Fruit fly (Drosophila melanogaster) whole organism, embryonic: ENCODE measurements around the gene Gr63a.
A peak's percentile ranks its signal among the peaks of the same experiment; 100 is the strongest.

Experiments
- Adf1 ChIP-seq: fragments of 200-800 bp; sonication (Bioruptor generic); IDR thresholded peaks from 2 replicates; pipeline ENCODE4 v1.3.6; 2022; ENCODE audit warnings: missing biosample characterization, missing genetic modification characterization
- CG10274 ChIP-seq: fragments of 200-800 bp; sonication (Bioruptor generic); optimal IDR thresholded peaks from 3 replicates; lab custom pipeline; 2017; ENCODE audit warnings: missing biosample characterization, mild to moderate bottlenecking, missing genetic modification characterization
- CG10654 ChIP-seq: fragments of 200-800 bp; sonication (Bioruptor generic); optimal IDR thresholded peaks from 2 replicates; lab custom pipeline; 2016; ENCODE audit warnings: missing biosample characterization, missing genetic modification characterization
- CG10979 ChIP-seq: fragments of 200-800 bp; sonication (Bioruptor generic); optimal IDR thresholded peaks from 2 replicates; lab custom pipeline; 2018; ENCODE audit warnings: missing biosample characterization, mild to moderate bottlenecking, missing genetic modification characterization, moderate library complexity
- CG11398 ChIP-seq: fragments of 200-800 bp; sonication (Bioruptor generic); optimal IDR thresholded peaks from 2 replicates; lab custom pipeline; 2016; ENCODE audit warnings: missing biosample characterization, missing genetic modification characterization
- CG12071 ChIP-seq: fragments of 200-800 bp; sonication (Bioruptor generic); optimal IDR thresholded peaks from 3 replicates; lab custom pipeline; 2018; ENCODE audit warnings: missing biosample characterization, mild to moderate bottlenecking, missing genetic modification characterization
- CG14860 ChIP-seq: fragments of 200-800 bp; sonication (Bioruptor generic); IDR thresholded peaks from 3 replicates; pipeline ENCODE4 v1.3.6; 2022; ENCODE audit warnings: missing biosample characterization, missing genetic modification characterization; ENCODE audit not compliant: partially characterized antibody
- CG15696 ChIP-seq: fragments of 200-800 bp; sonication (Bioruptor generic); optimal IDR thresholded peaks from 2 replicates; lab custom pipeline; 2019; ENCODE audit warnings: missing biosample characterization, mild to moderate bottlenecking, missing genetic modification characterization, moderate library complexity
- CG18011 ChIP-seq: fragments of 200-800 bp; sonication (Bioruptor generic); optimal IDR thresholded peaks from 2 replicates; lab custom pipeline; 2017; ENCODE audit warnings: missing biosample characterization, missing genetic modification characterization, mild to moderate bottlenecking, moderate library complexity, missing genotype
- CG31388 ChIP-seq: fragments of 200-800 bp; sonication (Bioruptor generic); optimal IDR thresholded peaks from 2 replicates; lab custom pipeline; 2016; ENCODE audit warnings: missing biosample characterization, missing genetic modification characterization
- CG32772 ChIP-seq: fragments of 200-800 bp; sonication (Bioruptor generic); IDR thresholded peaks from 2 replicates; pipeline ENCODE4 v1.3.6; 2022; ENCODE audit warnings: missing biosample characterization, missing genetic modification characterization
- CG4404 ChIP-seq: fragments of 200-800 bp; sonication (Bioruptor generic); IDR thresholded peaks from 2 replicates; pipeline ENCODE4 v1.3.6; 2022; ENCODE audit warnings: missing biosample characterization, missing genetic modification characterization
- CG7271 ChIP-seq: fragments of 200-800 bp; sonication (Bioruptor generic); optimal IDR thresholded peaks from 2 replicates; lab custom pipeline; 2018; ENCODE audit warnings: missing biosample characterization, mild to moderate bottlenecking, missing genetic modification characterization, moderate library complexity
- Chrac-16 ChIP-seq: fragments of 200-800 bp; sonication (Bioruptor generic); optimal IDR thresholded peaks from 3 replicates; lab custom pipeline; 2016; ENCODE audit warnings: missing biosample characterization, missing genetic modification characterization
- D ChIP-seq, 2 experiments: fragments of 200-800 bp in 1 of 2; fragments of >200 bp in 1 of 2; sonication (Bioruptor generic) in 1 of 2; optimal IDR thresholded peaks; 2 replicates in 1 of 2; 3 replicates in 1 of 2; lab custom pipeline; 2017; ENCODE audit warnings: mild to moderate bottlenecking in 1 of 2, missing biosample characterization in 1 of 2, missing genetic modification characterization in 1 of 2, missing genetic modification reagents in 1 of 2
- Deaf1 ChIP-seq: fragments of 200-800 bp; optimal IDR thresholded peaks from 3 replicates; lab custom pipeline; 2019; ENCODE audit warnings: missing biosample characterization, mild to moderate bottlenecking, missing genetic modification characterization, moderate library complexity
- Ets65A ChIP-seq: fragments of 200-800 bp; sonication (Bioruptor generic); peaks from one replicate; lab custom pipeline; 2016; ENCODE audit warnings: missing biosample characterization, missing genetic modification characterization
- GATAe ChIP-seq: fragments of 200-800 bp; sonication (Bioruptor generic); conservative IDR thresholded peaks from 2 replicates; pipeline ENCODE4 v1.3.6; 2022; ENCODE audit warnings: missing biosample characterization, missing genetic modification characterization
- HmgD ChIP-seq: fragments of 200-800 bp; sonication (Bioruptor generic); optimal IDR thresholded peaks from 3 replicates; lab custom pipeline; 2016; ENCODE audit warnings: missing biosample characterization, missing genetic modification characterization
- Lim3 ChIP-seq: fragments of 200-800 bp; sonication (Bioruptor generic); IDR thresholded peaks from 2 replicates; pipeline ENCODE4 v1.3.6; 2022; ENCODE audit warnings: missing biosample characterization, missing genetic modification characterization
- MTF-1 ChIP-seq: fragments of 200-800 bp; sonication (Bioruptor generic); optimal IDR thresholded peaks from 2 replicates; lab custom pipeline; 2018; ENCODE audit warnings: missing biosample characterization, mild to moderate bottlenecking, missing genetic modification characterization, borderline replicate concordance
- Med ChIP-seq: fragments of 200-800 bp; sonication (Bioruptor generic); peaks from one replicate; lab custom pipeline; 2016; ENCODE audit warnings: missing biosample characterization, missing genetic modification characterization, mild to moderate bottlenecking, inconsistent platforms, moderate library complexity
- Neu2 ChIP-seq: fragments of 200-800 bp; sonication (Bioruptor generic); optimal IDR thresholded peaks from 3 replicates; lab custom pipeline; 2016; ENCODE audit warnings: missing biosample characterization, missing genetic modification characterization, borderline replicate concordance
- Pdp1 ChIP-seq, 2 experiments: fragments of 200-800 bp; sonication (Bioruptor generic); optimal IDR thresholded peaks; 3 replicates each; lab custom pipeline; 2016; ENCODE audit warnings: missing biosample characterization in 2 of 2, missing genetic modification characterization in 2 of 2, mild to moderate bottlenecking in 1 of 2, moderate library complexity in 1 of 2
- Rfx ChIP-seq: fragments of 200-800 bp; sonication (Bioruptor generic); IDR thresholded peaks from 2 replicates; pipeline ENCODE4 v1.3.6; 2022; ENCODE audit warnings: missing biosample characterization, missing genetic modification characterization
- Spps ChIP-seq: fragments of 200-800 bp; sonication (Bioruptor generic); optimal IDR thresholded peaks from 2 replicates; lab custom pipeline; 2018; ENCODE audit warnings: missing biosample characterization, mild to moderate bottlenecking, missing genetic modification characterization
- TFAM ChIP-seq: fragments of 200-800 bp; sonication (Bioruptor generic); optimal IDR thresholded peaks from 2 replicates; lab custom pipeline; 2017; ENCODE audit warnings: missing biosample characterization, missing genetic modification characterization, inconsistent platforms
- Tbp ChIP-seq: fragments of >200 bp; optimal IDR thresholded peaks from 2 replicates; lab custom pipeline; 2018; ENCODE audit warnings: missing biosample characterization, missing genetic modification characterization
- Trl ChIP-seq, 3 experiments: fragments of >200 bp in 2 of 3; fragments of 200-800 bp in 1 of 3; sonication (Bioruptor generic) in 1 of 3; optimal IDR thresholded peaks; 2 replicates in 1 of 3; 3 replicates in 2 of 3; lab custom pipeline; 2016 to 2017; ENCODE audit warnings: missing biosample characterization in 1 of 3, missing genetic modification characterization in 1 of 3
- bigmax ChIP-seq: fragments of 200-800 bp; sonication (Bioruptor generic); optimal IDR thresholded peaks from 2 replicates; lab custom pipeline; 2018; ENCODE audit warnings: missing biosample characterization, mild to moderate bottlenecking, missing genetic modification characterization
- cg ChIP-seq: fragments of 200-800 bp; sonication (Bioruptor generic); optimal IDR thresholded peaks from 3 replicates; lab custom pipeline; 2019; ENCODE audit warnings: missing biosample characterization, mild to moderate bottlenecking, missing genetic modification characterization, moderate library complexity
- dimm ChIP-seq: fragments of 200-800 bp; sonication (Bioruptor generic); IDR thresholded peaks from 2 replicates; pipeline ENCODE4 v1.3.6; 2022; ENCODE audit warnings: missing biosample characterization, missing genetic modification characterization
- eve ChIP-seq, 2 experiments: fragments of >200 bp; optimal IDR thresholded peaks; 2 replicates each; lab custom pipeline; 2017; ENCODE audit warnings: missing biosample characterization in 2 of 2, missing genetic modification characterization in 2 of 2
- exex ChIP-seq: fragments of 200-800 bp; sonication (Bioruptor generic); optimal IDR thresholded peaks from 4 replicates; lab custom pipeline; 2018; ENCODE audit warnings: missing biosample characterization, mild to moderate bottlenecking, missing genetic modification characterization, moderate library complexity
- gce ChIP-seq: fragments of 200-800 bp; sonication (Bioruptor generic); IDR thresholded peaks from 3 replicates; pipeline ENCODE4 v1.3.6; 2022; ENCODE audit warnings: missing biosample characterization, missing genetic modification characterization
- hbn ChIP-seq: fragments of 200-800 bp; sonication (Bioruptor generic); IDR thresholded peaks from 2 replicates; pipeline ENCODE4 v1.3.6; 2022; ENCODE audit warnings: missing biosample characterization, missing genetic modification characterization; ENCODE audit not compliant: partially characterized antibody
- her ChIP-seq: fragments of 200-800 bp; sonication (Bioruptor generic); optimal IDR thresholded peaks from 2 replicates; lab custom pipeline; 2016; ENCODE audit warnings: missing biosample characterization, missing genetic modification characterization
- jumu ChIP-seq: fragments of 200-800 bp; sonication (Bioruptor generic); optimal IDR thresholded peaks from 3 replicates; lab custom pipeline; 2016; ENCODE audit warnings: missing biosample characterization, missing genetic modification characterization
- lola ChIP-seq, 3 experiments: fragments of >200 bp in 2 of 3; fragments of 200-800 bp in 1 of 3; sonication (Bioruptor generic) in 1 of 3; optimal IDR thresholded peaks; 2 replicates each; lab custom pipeline; 2017 to 2019; ENCODE audit warnings: missing biosample characterization in 3 of 3, missing genetic modification characterization in 3 of 3, mild to moderate bottlenecking in 1 of 3, moderate library complexity in 1 of 3
- nau ChIP-seq: fragments of 200-800 bp; sonication (Bioruptor generic); optimal IDR thresholded peaks from 3 replicates; lab custom pipeline; 2017; ENCODE audit warnings: missing biosample characterization, mild to moderate bottlenecking, missing genetic modification characterization, missing genetic modification reagents
- oc ChIP-seq: fragments of 200-800 bp; sonication (Bioruptor generic); optimal IDR thresholded peaks from 2 replicates; lab custom pipeline; 2018; ENCODE audit warnings: missing biosample characterization, mild to moderate bottlenecking, missing genetic modification characterization, moderate library complexity
- p53 ChIP-seq: fragments of 200-800 bp; sonication (Bioruptor generic); optimal IDR thresholded peaks from 2 replicates; lab custom pipeline; 2016; ENCODE audit warnings: missing biosample characterization, missing genetic modification characterization
- psq ChIP-seq: fragments of 200-800 bp; sonication (Bioruptor generic); optimal IDR thresholded peaks from 2 replicates; lab custom pipeline; 2017; ENCODE audit warnings: missing biosample characterization, missing genetic modification characterization
- repo ChIP-seq: fragments of 200-800 bp; sonication (Bioruptor generic); optimal IDR thresholded peaks from 2 replicates; lab custom pipeline; 2016; ENCODE audit warnings: missing biosample characterization, missing genetic modification characterization
- run ChIP-seq: fragments of 200-800 bp; sonication (Bioruptor generic); optimal IDR thresholded peaks from 3 replicates; lab custom pipeline; 2018; ENCODE audit warnings: missing biosample characterization, mild to moderate bottlenecking, missing genetic modification characterization
- stc ChIP-seq: fragments of 200-800 bp; sonication (Bioruptor generic); IDR thresholded peaks from 2 replicates; pipeline ENCODE4 v1.3.6; 2022; ENCODE audit warnings: missing biosample characterization, missing genetic modification characterization

Gene Gr63a

DNA sequence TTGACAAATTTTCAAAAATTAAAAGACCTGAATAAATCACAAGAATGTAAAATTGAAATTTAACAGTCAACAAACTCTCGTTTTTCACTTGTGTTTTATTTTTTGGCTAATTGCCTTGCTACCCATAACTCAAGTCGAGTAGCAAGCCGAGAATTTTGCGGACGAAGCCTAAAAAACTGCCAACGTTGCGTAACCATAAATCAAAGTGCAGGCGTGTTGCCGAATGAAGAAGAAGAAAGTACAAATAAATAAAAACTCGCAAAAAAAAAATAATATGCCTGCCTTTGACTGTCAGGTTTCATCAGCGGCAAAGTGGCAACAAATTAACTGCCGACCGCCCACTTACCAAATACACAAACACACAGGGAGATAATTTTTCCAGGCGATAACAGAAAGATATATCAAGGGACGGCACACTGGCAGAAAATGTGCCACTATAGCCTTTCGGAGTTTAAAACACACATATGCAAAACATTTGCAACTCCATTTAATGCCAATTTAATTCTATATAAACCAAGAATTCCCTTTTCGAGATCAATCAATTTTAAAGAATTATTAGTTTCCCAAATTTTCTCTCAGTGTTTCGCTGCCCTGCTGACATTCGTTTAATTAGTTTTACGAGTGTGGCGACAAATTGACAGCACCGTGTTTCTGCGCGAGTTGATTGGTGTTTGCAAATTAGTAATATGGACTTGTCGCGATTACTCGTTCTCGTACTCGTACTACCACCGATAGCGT is 32.0 kb upstream of the Gr63a start (continued):
- TF ChIP-seq Ets65A (GFP tag; lab: Kevin White, UChicago) (peak; percentile 99), Tbp (GFP tag; lab: Kevin White, UChicago) (no peak), CG10979 (tag; lab: Kevin White, UChicago) (no peak), CG31388 (peak; percentile 35), CG11398 (GFP tag; lab: Kevin White, UChicago) (peak; percentile 73), HmgD (peak; percentile 18), CG15696 (tag; lab: Kevin White, UChicago) (peak; percentile 50), her (GFP tag; lab: Kevin White, UChicago) (peak; percentile 81), CG32772 (GFP tag; lab: Robert Waterston, UW) (peak; percentile 78), GATAe (peak; percentile 93), Adf1 (peak; percentile 81), cg (GFP tag; lab: Kevin White, UChicago) (no peak), dimm (peak; percentile 47; the same call in 1 of the 2 replicates), CG18011 (peak; percentile 69), eve (GFP tag; optimal IDR thresholded peaks at IDR 0.05; lab: Kevin White, UChicago) (peak in 1 of 2 experiments; percentile 88), Spps (no peak), Lim3 (peak; percentile 81), gce (GFP tag; lab: Robert Waterston, UW) (peak; percentile 47; the same call in 1 of the 3 replicates), run (tag; lab: Kevin White, UChicago) (peak; percentile 54), jumu (peak; percentile 77), CG12071 (GFP tag; lab: Kevin White, UChicago) (peak; percentile 85), repo (GFP tag; lab: Kevin White, UChicago) (peak; percentile 65), nau (GFP tag; lab: Kevin White, UChicago) (peak; percentile 77), Rfx (GFP tag; lab: Robert Waterston, UW) (peak; percentile 95), D (optimal IDR thresholded peaks at IDR 0.05; lab: Kevin White, UChicago) (no peak), D (GFP tag; optimal IDR thresholded peaks at IDR 0.05; lab: Kevin White, UChicago) (peak; percentile 40), CG4404 (GFP tag; lab: Robert Waterston, UW) (peak; percentile 66)
- TF ChIP-seq, all 482 proteins: peak for 380

DNA sequence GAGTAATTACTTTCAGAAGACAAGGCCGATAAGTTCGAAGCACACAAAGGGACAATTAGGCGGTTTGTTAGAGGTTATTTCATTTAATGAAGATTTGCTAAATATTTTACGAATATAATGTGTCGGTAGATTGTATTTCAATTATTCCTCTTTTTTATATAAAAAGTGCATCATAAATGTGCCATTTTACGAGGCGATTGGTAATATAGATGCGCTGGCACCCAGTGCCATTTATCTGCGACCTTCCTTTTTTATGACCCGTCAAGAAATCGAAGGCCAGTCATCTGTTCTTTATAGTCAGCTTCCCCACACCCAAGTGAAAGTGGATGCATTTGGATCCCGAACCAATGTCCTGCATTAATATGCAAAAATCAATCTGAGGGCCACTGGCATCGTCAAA is 31.1 kb upstream of the Gr63a start:
- TF ChIP-seq stc (GFP tag; lab: Robert Waterston, UW) (no peak), hbn (no peak), exex (tag; lab: Kevin White, UChicago) (no peak), Med (peak; percentile 65), Neu2 (GFP tag; lab: Kevin White, UChicago) (no peak), Ets65A (GFP tag; lab: Kevin White, UChicago) (peak; percentile 59)

DNA sequence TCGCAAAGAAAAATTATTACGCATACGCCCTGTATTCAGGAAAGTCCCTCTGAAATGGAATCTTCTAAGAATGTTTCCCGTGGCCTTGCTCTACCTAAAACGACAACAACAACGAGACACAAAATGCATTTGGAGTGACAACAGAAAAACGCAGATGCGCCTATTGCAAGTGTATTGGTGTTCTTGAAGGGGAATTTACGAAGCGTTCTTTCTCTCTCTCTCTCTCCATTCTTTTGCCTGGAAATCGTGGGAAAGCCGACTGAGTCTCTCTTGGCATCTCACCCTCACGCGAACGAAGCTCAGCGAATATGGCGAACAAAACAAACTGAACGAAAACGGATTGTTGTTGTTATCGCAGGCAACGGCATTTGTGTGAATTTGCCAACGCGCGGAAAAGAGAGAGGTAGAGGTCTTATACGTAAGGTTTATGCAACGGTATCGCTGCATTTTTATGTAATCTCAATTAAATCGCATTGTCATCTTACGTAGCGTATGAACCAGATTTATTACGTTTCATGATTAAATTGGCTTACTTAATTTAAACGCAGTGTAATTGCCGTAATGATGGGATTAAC is 29.9 kb upstream of the Gr63a start:
- TF ChIP-seq oc (tag; lab: Kevin White, UChicago) (no peak), TFAM (GFP tag; lab: Kevin White, UChicago) (no peak), cg (GFP tag; lab: Kevin White, UChicago) (peak; percentile 0), CG10654 (no peak), CG14860 (no peak), MTF-1 (GFP tag; lab: Kevin White, UChicago) (no peak), psq (GFP tag; lab: Kevin White, UChicago) (peak; percentile 34), lola (GFP tag; optimal IDR thresholded peaks at IDR 0.05; lab: Kevin White, UChicago) (no peak), CG7271 (tag; lab: Kevin White, UChicago) (no peak), Pdp1 (GFP tag; optimal IDR thresholded peaks at IDR 0.05; lab: Kevin White, UChicago) (peak in 1 of 2 experiments; percentile 65), p53 (no peak), Chrac-16 (no peak), Trl (optimal IDR thresholded peaks at IDR 0.05; lab: Kevin White, UChicago) (peak; percentile 16 to 49), Trl (GFP tag; optimal IDR thresholded peaks at IDR 0.05; lab: Kevin White, UChicago) (no peak), Deaf1 (peak; percentile 75), bigmax (no peak), CG10274 (GFP tag; lab: Kevin White, UChicago) (no peak)
